Fruit fly (Drosophila melanogaster): ENCODE measurements around the gene osa.

DNA sequence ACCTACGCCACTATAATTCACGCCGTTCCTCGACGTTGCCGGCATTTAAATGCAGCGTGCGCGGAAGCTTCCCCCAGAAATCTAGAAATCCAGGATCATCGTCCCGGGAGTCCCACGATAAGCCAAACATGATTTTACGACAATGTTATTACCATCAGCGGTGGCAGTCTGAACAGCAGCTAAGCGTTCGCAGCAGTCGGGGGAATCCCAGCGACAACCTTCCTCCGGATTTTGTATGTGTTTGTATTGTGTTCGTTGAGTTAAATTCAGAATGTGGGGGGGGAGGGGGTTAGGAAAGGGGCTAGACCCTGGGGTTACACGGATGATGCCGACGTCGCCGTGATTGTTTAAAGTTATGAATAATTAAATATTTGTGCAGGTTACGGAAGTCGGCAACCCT, 74.1 kb downstream of the osa start:
- no peak for TF ChIP-seq insv (optimal IDR thresholded peaks at IDR 0.05)
- no peak for TF ChIP-seq psq (optimal IDR thresholded peaks at IDR 0.05)
- no peak for TF ChIP-seq Myc (optimal IDR thresholded peaks at IDR 0.05)
- TF ChIP-seq ttk (optimal IDR thresholded peaks at IDR 0.05) = no peak
- TF ChIP-seq h (optimal IDR thresholded peaks at IDR 0.05) = no peak

Data from Kc167 (cell line).